Worm (Caenorhabditis elegans) whole organism, L1 larva: Measurements from ENCODE around the gene pes-4.

Source experiments
- ama-1 ChIP-seq: fragments of 150-350 bp; optimal IDR thresholded peaks from 2 replicates; lab custom pipeline; 2014
- egl-27 ChIP-seq, 2 experiments: fragments of 150-350 bp in 1 of 2; sonication (generic microtip); optimal IDR thresholded peaks; 3 replicates each; lab custom pipeline; 2017 to 2018; ENCODE audit warnings: missing biosample characterization in 2 of 2, missing genetic modification characterization in 2 of 2, missing genetic modification reagents in 2 of 2
- lin-14 ChIP-seq: fragments of 200-800 bp; sonication (Bioruptor generic); optimal IDR thresholded peaks from 2 replicates; lab custom pipeline; 2018; ENCODE audit warnings: mild to moderate bottlenecking, missing genetic modification characterization, moderate library complexity, missing compliant biosample characterization
- mdl-1 ChIP-seq, 2 experiments: fragments of 150-350 bp; optimal IDR thresholded peaks; 2 replicates each; lab custom pipeline; 2014 to 2017; ENCODE audit warnings: missing biosample characterization in 2 of 2, missing genetic modification characterization in 2 of 2, inconsistent platforms in 1 of 2
- nhr-90 ChIP-seq: sonication (generic microtip); optimal IDR thresholded peaks from 2 replicates; lab custom pipeline; 2016; ENCODE audit warnings: mild to moderate bottlenecking, missing genetic modification characterization, missing compliant biosample characterization; ENCODE audit not compliant: poor library complexity
- sptf-1 ChIP-seq: fragments of 150-350 bp; optimal IDR thresholded peaks from 2 replicates; lab custom pipeline; 2014; ENCODE audit warnings: missing biosample characterization, missing genetic modification characterization
- swsn-7 ChIP-seq: sonication (generic microtip); optimal IDR thresholded peaks from 2 replicates; lab custom pipeline; 2016; ENCODE audit warnings: missing genetic modification characterization, missing compliant biosample characterization
- unc-62 ChIP-seq: fragments of 150-350 bp; optimal IDR thresholded peaks from 2 replicates; lab custom pipeline; 2014; ENCODE audit warnings: missing biosample characterization, missing genetic modification reagents, missing genetic modification characterization
- xbp-1 ChIP-seq: sonication (generic microtip); optimal IDR thresholded peaks from 2 replicates; lab custom pipeline; 2016; ENCODE audit warnings: missing genetic modification characterization, missing compliant biosample characterization

DNA sequence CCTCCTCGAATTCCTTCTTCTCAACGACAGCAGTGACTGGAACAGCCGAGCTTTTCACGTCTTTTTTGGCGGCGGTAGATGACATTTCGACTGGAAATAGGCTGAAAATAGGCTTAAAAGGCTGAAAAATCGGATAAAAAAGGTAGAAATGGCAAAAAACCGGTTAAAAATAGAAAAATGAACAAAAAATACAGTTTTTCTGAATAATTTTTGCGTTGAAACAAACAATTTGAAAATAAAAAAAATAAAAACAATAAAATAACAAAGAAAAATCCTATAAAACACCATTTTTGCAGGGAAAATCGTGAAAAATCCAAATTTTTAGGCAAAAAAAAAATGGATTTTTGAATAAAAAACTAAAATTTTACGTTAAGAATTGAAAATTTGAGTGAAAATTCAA, 33.9 kb downstream of the pes-4 start, which contains the start of gene dss-1:
- TF ChIP-seq nhr-90 (no peak), ama-1 (lab: Kevin White, UChicago) (no peak), swsn-7 (no peak), sptf-1 (tag; lab: Kevin White, UChicago) (no peak), mdl-1 (tag; optimal IDR thresholded peaks at IDR 0.05; lab: Kevin White, UChicago) (no peak), xbp-1 (tag; lab: Kevin White, UChicago) (no peak), unc-62 (GFP tag; lab: Kevin White, UChicago) (no peak), lin-14 (GFP tag; lab: Kevin White, UChicago) (no peak), egl-27 (tag; optimal IDR thresholded peaks at IDR 0.05; lab: Kevin White, UChicago) (no peak)
